Fruit fly (Drosophila melanogaster): Measurements from ENCODE around the gene CG10761.

dm6 chrX:8198935-8199580, 36.5 kb upstream of the CG10761 start:
- TF ChIP-seq pan (optimal IDR thresholded peaks at IDR 0.05) (no peak), usp (GFP tag; optimal IDR thresholded peaks at IDR 0.05) (no peak), Dll (optimal IDR thresholded peaks at IDR 0.05) (no peak), CG8478 (optimal IDR thresholded peaks at IDR 0.05) (no peak)
